Worm (Caenorhabditis elegans) whole organism, L4 larva: Measurements from ENCODE around the gene R11D1.12.

ENCODE experiments used
- ZK337.2 ChIP-seq: fragments of 200-800 bp; sonication (Bioruptor generic); IDR thresholded peaks from 2 replicates; pipeline ENCODE4 v1.3.6; 2022; ENCODE audit warnings: missing genetic modification reagents, missing genetic modification characterization, missing compliant biosample characterization
- duxl-1 ChIP-seq: sonication (generic microtip); optimal IDR thresholded peaks from 2 replicates; lab custom pipeline; 2016; ENCODE audit warnings: mild to moderate bottlenecking, missing genetic modification characterization, moderate library complexity, missing compliant biosample characterization; ENCODE audit not compliant: poor library complexity
- egl-27 ChIP-seq: sonication (generic microtip); optimal IDR thresholded peaks from 3 replicates; lab custom pipeline; 2017; ENCODE audit warnings: missing biosample characterization, missing genetic modification reagents, missing genetic modification characterization
- hlh-30 ChIP-seq: sonication (generic microtip); optimal IDR thresholded peaks from 2 replicates; lab custom pipeline; 2017; ENCODE audit warnings: antibody characterized with exemption, mild to moderate bottlenecking, missing genetic modification characterization, missing compliant biosample characterization; ENCODE audit not compliant: insufficient read depth
- lim-7 ChIP-seq: fragments of 200-800 bp; sonication (Bioruptor generic); IDR thresholded peaks from 2 replicates; pipeline ENCODE4 v1.3.6; 2022; ENCODE audit warnings: missing genetic modification characterization, missing compliant biosample characterization
- lin-15B ChIP-seq: fragments of 150-350 bp; sonication (generic microtip); optimal IDR thresholded peaks from 3 replicates; lab custom pipeline; 2014; ENCODE audit warnings: missing biosample characterization, missing genetic modification characterization
- nhr-237 ChIP-seq: sonication (generic microtip); optimal IDR thresholded peaks from 2 replicates; lab custom pipeline; 2017; ENCODE audit warnings: missing biosample characterization, missing genetic modification characterization
- snpc-4 ChIP-seq: fragments of 150-350 bp; optimal IDR thresholded peaks from 2 replicates; lab custom pipeline; 2014; ENCODE audit warnings: missing biosample characterization, missing genetic modification characterization

ce11 chrV:12706511-12706910 is 19.3 kb downstream of the R11D1.12 start:
- TF ChIP-seq egl-27 (tag; lab: Kevin White, UChicago) (no peak), snpc-4 (tag; lab: Kevin White, UChicago) (no peak), nhr-237 (tag; lab: Kevin White, UChicago) (no peak), hlh-30 (no peak), duxl-1 (tag; lab: Kevin White, UChicago) (no peak), ZK337.2 (GFP tag; lab: Robert Waterston, UW) (no peak), lim-7 (GFP tag; lab: Robert Waterston, UW) (no peak), lin-15B (tag; lab: Kevin White, UChicago) (no peak)
